Worm (Caenorhabditis elegans) whole organism, late embryonic: ENCODE data around the gene F23H12.10.

Experiments
- C08G9.2 ChIP-seq: sonication (generic microtip); optimal IDR thresholded peaks from 2 replicates; lab custom pipeline; 2016; ENCODE audit warnings: mild to moderate bottlenecking, missing genetic modification characterization, moderate library complexity, missing compliant biosample characterization
- K09A11.1 ChIP-seq: sonication (generic microtip); optimal IDR thresholded peaks from 2 replicates; lab custom pipeline; 2017; ENCODE audit warnings: antibody characterized with exemption, mild to moderate bottlenecking, missing genetic modification characterization, missing compliant biosample characterization; ENCODE audit not compliant: insufficient read depth
- Y22D7AL.16 ChIP-seq: sonication (generic microtip); optimal IDR thresholded peaks from 2 replicates; lab custom pipeline; 2016; ENCODE audit warnings: missing genetic modification characterization, missing compliant biosample characterization
- ahr-1 ChIP-seq: sonication (generic microtip); optimal IDR thresholded peaks from 2 replicates; lab custom pipeline; 2016; ENCODE audit warnings: missing genetic modification characterization, missing compliant biosample characterization
- ama-1 ChIP-seq: fragments of 150-350 bp; optimal IDR thresholded peaks from 2 replicates; lab custom pipeline; 2014
- ceh-14 ChIP-seq: sonication (generic microtip); optimal IDR thresholded peaks from 2 replicates; lab custom pipeline; 2016; ENCODE audit warnings: missing genotype, missing genetic modification characterization, missing compliant biosample characterization
- ceh-18 ChIP-seq: sonication (generic microtip); optimal IDR thresholded peaks from 2 replicates; lab custom pipeline; 2016; ENCODE audit warnings: missing genetic modification characterization, missing compliant biosample characterization
- ceh-2 ChIP-seq: sonication (generic microtip); optimal IDR thresholded peaks from 2 replicates; lab custom pipeline; 2016; ENCODE audit warnings: missing genotype, missing genetic modification characterization, missing compliant biosample characterization
- ceh-22 ChIP-seq: sonication (generic microtip); optimal IDR thresholded peaks from 2 replicates; lab custom pipeline; 2017; ENCODE audit warnings: missing biosample characterization, missing genetic modification characterization
- ceh-30 ChIP-seq: fragments of 150-350 bp; optimal IDR thresholded peaks from 2 replicates; lab custom pipeline; 2014; ENCODE audit warnings: missing biosample characterization, missing genetic modification characterization
- ceh-31 ChIP-seq: sonication (generic microtip); optimal IDR thresholded peaks from 2 replicates; lab custom pipeline; 2016; ENCODE audit warnings: missing genetic modification characterization, missing compliant biosample characterization
- ceh-6 ChIP-seq: fragments of 200-800 bp; sonication (Bioruptor generic); optimal IDR thresholded peaks from 2 replicates; lab custom pipeline; 2018; ENCODE audit warnings: mild to moderate bottlenecking, missing genetic modification characterization, missing compliant biosample characterization
- ceh-9 ChIP-seq: sonication (generic microtip); optimal IDR thresholded peaks from 2 replicates; lab custom pipeline; 2016; ENCODE audit warnings: mild to moderate bottlenecking, missing genetic modification characterization, inconsistent platforms, missing compliant biosample characterization
- che-1 ChIP-seq: sonication (generic microtip); optimal IDR thresholded peaks from 2 replicates; lab custom pipeline; 2016; ENCODE audit warnings: mild to moderate bottlenecking, missing genetic modification characterization, missing compliant biosample characterization
- dmd-4 ChIP-seq: sonication (generic microtip); optimal IDR thresholded peaks from 2 replicates; lab custom pipeline; 2016; ENCODE audit warnings: borderline replicate concordance, missing genetic modification characterization, missing compliant biosample characterization
- elt-4 ChIP-seq: sonication (generic microtip); optimal IDR thresholded peaks from 2 replicates; lab custom pipeline; 2016; ENCODE audit warnings: missing genetic modification characterization, missing compliant biosample characterization
- ets-4 ChIP-seq: sonication (generic microtip); optimal IDR thresholded peaks from 2 replicates; lab custom pipeline; 2016; ENCODE audit warnings: missing genetic modification characterization, missing compliant biosample characterization
- fkh-10 ChIP-seq: fragments of 150-350 bp; optimal IDR thresholded peaks from 2 replicates; lab custom pipeline; 2014; ENCODE audit warnings: missing biosample characterization, missing genetic modification reagents, missing genetic modification characterization
- fkh-6 ChIP-seq: sonication (generic microtip); optimal IDR thresholded peaks from 2 replicates; lab custom pipeline; 2016; ENCODE audit warnings: missing genetic modification characterization, missing compliant biosample characterization
- hlh-15 ChIP-seq: sonication (generic microtip); optimal IDR thresholded peaks from 2 replicates; lab custom pipeline; 2016; ENCODE audit warnings: missing genetic modification characterization, missing compliant biosample characterization
- hlh-6 ChIP-seq: sonication (generic microtip); optimal IDR thresholded peaks from 2 replicates; lab custom pipeline; 2016; ENCODE audit warnings: missing genotype, missing genetic modification characterization, missing compliant biosample characterization
- lin-11 ChIP-seq: fragments of 200-800 bp; sonication (Bioruptor generic); optimal IDR thresholded peaks from 2 replicates; lab custom pipeline; 2018; ENCODE audit warnings: mild to moderate bottlenecking, missing genetic modification characterization, missing compliant biosample characterization
- madf-2 ChIP-seq: sonication (generic microtip); optimal IDR thresholded peaks from 2 replicates; lab custom pipeline; 2017; ENCODE audit warnings: missing genetic modification characterization, missing compliant biosample characterization
- mec-3 ChIP-seq: sonication (generic microtip); optimal IDR thresholded peaks from 2 replicates; lab custom pipeline; 2016; ENCODE audit warnings: borderline replicate concordance, missing genetic modification characterization, missing compliant biosample characterization
- nhr-11 ChIP-seq: fragments of 150-350 bp; optimal IDR thresholded peaks from 2 replicates; lab custom pipeline; 2014; ENCODE audit warnings: missing biosample characterization, missing genetic modification characterization
- npax-4 ChIP-seq: sonication (generic microtip); optimal IDR thresholded peaks from 2 replicates; lab custom pipeline; 2016; ENCODE audit warnings: missing genetic modification characterization, missing compliant biosample characterization
- pat-9 ChIP-seq: fragments of 200-800 bp; sonication (Bioruptor generic); optimal IDR thresholded peaks from 2 replicates; lab custom pipeline; 2018; ENCODE audit warnings: mild to moderate bottlenecking, missing genetic modification characterization, moderate library complexity, missing compliant biosample characterization
- pax-1 ChIP-seq: fragments of 150-350 bp; optimal IDR thresholded peaks from 2 replicates; lab custom pipeline; 2014; ENCODE audit warnings: missing biosample characterization, missing genetic modification characterization
- pha-2 ChIP-seq: sonication (generic microtip); optimal IDR thresholded peaks from 2 replicates; lab custom pipeline; 2017; ENCODE audit warnings: mild to moderate bottlenecking, missing genetic modification characterization, missing compliant biosample characterization
- pros-1 ChIP-seq: fragments of 150-350 bp; optimal IDR thresholded peaks from 2 replicates; lab custom pipeline; 2014; ENCODE audit warnings: missing biosample characterization, missing genetic modification reagents, missing genetic modification characterization
- ref-2 ChIP-seq: sonication (generic microtip); optimal IDR thresholded peaks from 2 replicates; lab custom pipeline; 2016; ENCODE audit warnings: missing genetic modification characterization, missing compliant biosample characterization
- rnt-1 ChIP-seq: sonication (generic microtip); optimal IDR thresholded peaks from 2 replicates; lab custom pipeline; 2016; ENCODE audit warnings: missing genetic modification characterization, missing compliant biosample characterization
- sdc-2 ChIP-seq: sonication (generic microtip); optimal IDR thresholded peaks from 2 replicates; lab custom pipeline; 2016; ENCODE audit warnings: missing genotype, missing genetic modification characterization, missing compliant biosample characterization
- sox-2 ChIP-seq: fragments of 200-800 bp; sonication (Bioruptor generic); IDR thresholded peaks from 2 replicates; pipeline ENCODE4 v1.3.6; 2022; ENCODE audit warnings: missing genetic modification reagents, missing genetic modification characterization, missing compliant biosample characterization
- syd-9 ChIP-seq: sonication (generic microtip); optimal IDR thresholded peaks from 2 replicates; lab custom pipeline; 2016; ENCODE audit warnings: mild to moderate bottlenecking, missing genetic modification characterization, moderate library complexity, missing compliant biosample characterization
- tbx-7 ChIP-seq: sonication (generic microtip); optimal IDR thresholded peaks from 2 replicates; lab custom pipeline; 2016; ENCODE audit warnings: missing genotype, missing genetic modification characterization, missing compliant biosample characterization
- unc-42 ChIP-seq: sonication (generic microtip); optimal IDR thresholded peaks from 2 replicates; lab custom pipeline; 2016; ENCODE audit warnings: missing genotype, missing genetic modification characterization, missing compliant biosample characterization
- unc-55 ChIP-seq: sonication (generic microtip); optimal IDR thresholded peaks from 2 replicates; lab custom pipeline; 2017; ENCODE audit warnings: missing biosample characterization, missing genetic modification reagents, missing genetic modification characterization
- unc-86 ChIP-seq: sonication (generic microtip); optimal IDR thresholded peaks from 2 replicates; lab custom pipeline; 2016; ENCODE audit warnings: missing genetic modification characterization, missing compliant biosample characterization
- zip-5 ChIP-seq: sonication (generic microtip); optimal IDR thresholded peaks from 2 replicates; lab custom pipeline; 2016; ENCODE audit warnings: missing genetic modification characterization, missing compliant biosample characterization

Gene F23H12.10

ce11 chrV:12361644-12362043 lies 12.4 kb downstream of the F23H12.10 start, which contains the start of gene fipr-1:
TSS of gene fipr-1 (minus strand) at chrV:12361744.
- TF ChIP-seq syd-9 (tag; lab: Kevin White, UChicago) (no peak), tbx-7 (no peak), ceh-22 (tag; lab: Kevin White, UChicago) (no peak), ceh-18 (no peak), sdc-2 (tag; lab: Kevin White, UChicago) (no peak), ceh-9 (tag; lab: Kevin White, UChicago) (no peak), ref-2 (no peak), ets-4 (tag; lab: Kevin White, UChicago) (no peak), pros-1 (no peak), zip-5 (no peak), Y22D7AL.16 (no peak), K09A11.1 (tag; lab: Kevin White, UChicago) (no peak), pha-2 (no peak)

ce11 chrV:12358347-12358746 lies 15.7 kb downstream of the F23H12.10 start, which contains the start of gene F23H12.5:
TSS of gene F23H12.5 (plus strand) at chrV:12358647.
- TF ChIP-seq ceh-14 (tag; lab: Kevin White, UChicago) = no peak
- TF ChIP-seq hlh-15 (tag; lab: Kevin White, UChicago) = no peak
- no peak for TF ChIP-seq ceh-6 (GFP tag; lab: Kevin White, UChicago)
- no peak for TF ChIP-seq ceh-30 (tag; lab: Kevin White, UChicago)
- TF ChIP-seq ceh-31 (tag; lab: Kevin White, UChicago) = no peak
- no peak for TF ChIP-seq unc-86 (tag; lab: Kevin White, UChicago)
- TF ChIP-seq tbx-7 = no peak
- no peak for TF ChIP-seq lin-11 (tag; lab: Kevin White, UChicago)
- TF ChIP-seq pax-1 (tag; lab: Kevin White, UChicago) = no peak
- TF ChIP-seq ahr-1 (tag; lab: Kevin White, UChicago) = no peak
- TF ChIP-seq che-1 (tag; lab: Kevin White, UChicago) = no peak
- TF ChIP-seq unc-55 (GFP tag; lab: Kevin White, UChicago) = no peak
- TF ChIP-seq C08G9.2 (tag; lab: Kevin White, UChicago) = no peak
- no peak for TF ChIP-seq mec-3 (tag; lab: Kevin White, UChicago)

ce11 chrV:12357632-12358031 lies 16.4 kb downstream of the F23H12.10 start:
- no peak for TF ChIP-seq ama-1
- TF ChIP-seq, all 69 proteins: peak for 0

- TF ChIP-seq sox-2 (GFP tag; lab: Robert Waterston, UW) (no peak), rnt-1 (tag; lab: Kevin White, UChicago) (peak; percentile 20), ama-1 (peak; percentile 91)
These were observed 19.8 kb downstream of the F23H12.10 start for ce11 chrV:12354193-12354830.

ce11 chrV:12353505-12353904 lies 20.6 kb downstream of the F23H12.10 start:
- peak; percentile 53 for TF ChIP-seq hlh-6 (tag; lab: Kevin White, UChicago)
- no peak for TF ChIP-seq ceh-2 (tag; lab: Kevin White, UChicago)
- no peak for TF ChIP-seq unc-55 (GFP tag; lab: Kevin White, UChicago)
- no peak for TF ChIP-seq nhr-11 (tag; lab: Kevin White, UChicago)
- no peak for TF ChIP-seq fkh-10 (GFP tag; lab: Kevin White, UChicago)
- TF ChIP-seq sdc-2 (tag; lab: Kevin White, UChicago) = peak; percentile 18
- TF ChIP-seq unc-42 (tag; lab: Kevin White, UChicago) = no peak
- TF ChIP-seq ceh-31 (tag; lab: Kevin White, UChicago) = no peak
- TF ChIP-seq dmd-4 = peak; percentile 7
- peak; percentile 11 for TF ChIP-seq fkh-6 (tag; lab: Kevin White, UChicago)
- TF ChIP-seq npax-4 (tag; lab: Kevin White, UChicago) = no peak
- TF ChIP-seq pat-9 (tag; lab: Kevin White, UChicago) = no peak
- no peak for TF ChIP-seq che-1 (tag; lab: Kevin White, UChicago)
- no peak for TF ChIP-seq madf-2 (tag; lab: Kevin White, UChicago)
- TF ChIP-seq lin-11 (tag; lab: Kevin White, UChicago) = no peak
- TF ChIP-seq elt-4 = no peak
